Worm (Caenorhabditis elegans) whole organism, L3 larva: ENCODE measurements around the gene cutl-4.

Source experiments
- eor-1 ChIP-seq, 2 experiments: fragments of 150-350 bp; optimal IDR thresholded peaks; 2 replicates each; lab custom pipeline; 2014 to 2018; ENCODE audit warnings: missing biosample characterization in 2 of 2, missing genetic modification characterization in 2 of 2
- mdl-1 ChIP-seq: fragments of 150-350 bp; optimal IDR thresholded peaks from 2 replicates; lab custom pipeline; 2014; ENCODE audit warnings: missing biosample characterization, missing genetic modification characterization
- pha-4 ChIP-seq: fragments of 150-350 bp; optimal IDR thresholded peaks from 2 replicates; lab custom pipeline; 2014; ENCODE audit warnings: missing biosample characterization, missing genetic modification reagents, missing genetic modification characterization
- skn-1 ChIP-seq: fragments of 150-350 bp; optimal IDR thresholded peaks from 2 replicates; lab custom pipeline; 2014; ENCODE audit warnings: missing biosample characterization, missing genetic modification characterization
- tbx-2 ChIP-seq: sonication (generic microtip); optimal IDR thresholded peaks from 2 replicates; lab custom pipeline; 2016; ENCODE audit warnings: mild to moderate bottlenecking, missing genetic modification characterization, missing compliant biosample characterization

DNA sequence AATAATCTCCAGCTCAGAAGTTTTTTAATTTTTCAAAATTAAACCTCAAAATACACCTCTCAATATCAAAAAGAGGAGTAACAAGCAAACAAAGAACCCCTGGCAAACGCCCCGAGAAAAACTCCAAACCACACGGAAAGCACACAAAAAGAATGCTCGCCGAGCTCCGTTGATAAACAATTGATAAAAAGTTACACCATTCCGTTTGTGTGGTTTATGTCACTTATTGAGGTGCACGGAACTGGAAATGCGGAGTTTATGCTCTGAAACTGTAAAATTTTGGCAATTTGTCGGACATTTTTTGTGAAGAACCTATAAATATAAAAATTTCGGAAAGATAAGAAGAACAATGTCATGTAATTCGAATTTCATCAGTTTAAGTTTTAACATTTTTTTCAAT, 12.6 kb upstream of the cutl-4 start:
- TF ChIP-seq pha-4 (tag; lab: Kevin White, UChicago) (peak; percentile 46), tbx-2 (tag; lab: Kevin White, UChicago) (no peak), eor-1 (tag; optimal IDR thresholded peaks at IDR 0.05; lab: Kevin White, UChicago) (no peak), mdl-1 (tag; lab: Kevin White, UChicago) (no peak), skn-1 (tag; lab: Kevin White, UChicago) (no peak)
